Worm (Caenorhabditis elegans): ENCODE data around the gene C34E11.2.

- TF ChIP-seq W03F9.2 (tag; optimal IDR thresholded peaks at IDR 0.05) (no peak), him-1 (tag; optimal IDR thresholded peaks at IDR 0.05) (no peak), dao-5 (tag; optimal IDR thresholded peaks at IDR 0.05) (no peak)
Observed at ce11 chrX:11814667-11815066, at the start of gene C34E11.2.

Measured in whole organism, L4/young adult.